Fruit fly (Drosophila melanogaster): ENCODE data around the gene Ada1-2.

The Ada1-2 gene

dm6 chr2L:12010100-12010876 is 17.6 kb downstream of the Ada1-2 start:
- TF ChIP-seq lz (GFP tag; optimal IDR thresholded peaks at IDR 0.05) (no peak), ss (GFP tag; optimal IDR thresholded peaks at IDR 0.05) (peak; percentile 21 to 56), vri (GFP tag; optimal IDR thresholded peaks at IDR 0.05) (no peak), fd85E (GFP tag; optimal IDR thresholded peaks at IDR 0.05) (no peak), CG3032 (tag; optimal IDR thresholded peaks at IDR 0.05) (no peak), CG4318 (GFP tag; optimal IDR thresholded peaks at IDR 0.05) (no peak), CG10669 (GFP tag; optimal IDR thresholded peaks at IDR 0.05) (no peak), CG9139 (GFP tag; optimal IDR thresholded peaks at IDR 0.05) (peak; percentile 31), CG6854 (GFP tag; optimal IDR thresholded peaks at IDR 0.05) (peak; percentile 67), salr (GFP tag; optimal IDR thresholded peaks at IDR 0.05) (no peak), CG8119 (GFP tag; IDR thresholded peaks at IDR 0.05) (no peak), CG8632 (GFP tag; optimal IDR thresholded peaks at IDR 0.05) (no peak), OdsH (GFP tag; optimal IDR thresholded peaks at IDR 0.05) (no peak), fkh (GFP tag; optimal IDR thresholded peaks at IDR 0.05) (peak; percentile 58), Eip93F (GFP tag; optimal IDR thresholded peaks at IDR 0.05) (no peak), Ets96B (tag; optimal IDR thresholded peaks at IDR 0.05) (no peak), net (GFP tag; optimal IDR thresholded peaks at IDR 0.05) (no peak), Blimp-1 (GFP tag; optimal IDR thresholded peaks at IDR 0.05) (no peak), Sox102F (GFP tag; optimal IDR thresholded peaks at IDR 0.05) (no peak), Eip75B (GFP tag; optimal IDR thresholded peaks at IDR 0.05) (peak; percentile 9), Eip78C (GFP tag) (peak; percentile 68), Ets21C (GFP tag; optimal IDR thresholded peaks at IDR 0.05) (no peak), CG6163 (GFP tag; IDR thresholded peaks at IDR 0.05) (no peak), CG1621 (tag; optimal IDR thresholded peaks at IDR 0.05) (peak; percentile 88), esn (GFP tag; optimal IDR thresholded peaks at IDR 0.05) (no peak), CG3919 (GFP tag; optimal IDR thresholded peaks at IDR 0.05) (peak; percentile 33), CG16779 (tag; optimal IDR thresholded peaks at IDR 0.05) (peak; percentile 16), CG11294 (GFP tag; IDR thresholded peaks at IDR 0.05) (no peak), fd59A (GFP tag; optimal IDR thresholded peaks at IDR 0.05) (no peak), CG32006 (GFP tag; optimal IDR thresholded peaks at IDR 0.05) (no peak), pdm3 (GFP tag; optimal IDR thresholded peaks at IDR 0.05) (no peak), dsx (GFP tag; optimal IDR thresholded peaks at IDR 0.05; ENCODE audit: poor library complexity, severe bottlenecking) (peak; percentile 100), CG11762 (GFP tag; optimal IDR thresholded peaks at IDR 0.05; ENCODE audit: insufficient read depth) (no peak), Hr38 (GFP tag; optimal IDR thresholded peaks at IDR 0.05) (no peak), spab (GFP tag; optimal IDR thresholded peaks at IDR 0.05) (no peak), CG6276 (GFP tag; optimal IDR thresholded peaks at IDR 0.05) (peak; percentile 17), dac (GFP tag; optimal IDR thresholded peaks at IDR 0.05) (no peak), eg (GFP tag; IDR thresholded peaks at IDR 0.05) (no peak), Lpt (GFP tag; optimal IDR thresholded peaks at IDR 0.05) (peak; percentile 69), CG6792 (GFP tag; optimal IDR thresholded peaks at IDR 0.05) (no peak), Sox14 (GFP tag; optimal IDR thresholded peaks at IDR 0.05) (peak; percentile 56), svp (GFP tag) (peak; percentile 91), Gug (GFP tag; IDR thresholded peaks at IDR 0.05) (no peak), Hr39 (GFP tag; optimal IDR thresholded peaks at IDR 0.05) (no peak)
